Worm (Caenorhabditis elegans) whole organism, L3 larva: ENCODE measurements around the gene sri-70.

Experiments used
- ama-1 ChIP-seq: fragments of 150-350 bp; optimal IDR thresholded peaks from 2 replicates; lab custom pipeline; 2018
- ceh-9 ChIP-seq: sonication (generic microtip); optimal IDR thresholded peaks from 2 replicates; lab custom pipeline; 2018; ENCODE audit warnings: missing biosample characterization, missing genetic modification characterization
- egl-27 ChIP-seq: sonication (generic microtip); optimal IDR thresholded peaks from 4 replicates; lab custom pipeline; 2017; ENCODE audit warnings: missing biosample characterization, missing genetic modification reagents, missing genetic modification characterization
- elt-3 ChIP-seq, 3 experiments: fragments of 150-350 bp in 1 of 3; sonication (generic microtip) in 2 of 3; optimal IDR thresholded peaks; 2 replicates in 2 of 3; 4 replicates in 1 of 3; lab custom pipeline; 2014 to 2017; ENCODE audit warnings: missing biosample characterization in 3 of 3, missing genetic modification characterization in 3 of 3
- lin-39 ChIP-seq: fragments of 150-350 bp; optimal IDR thresholded peaks from 2 replicates; lab custom pipeline; 2018; ENCODE audit warnings: missing biosample characterization, missing genetic modification reagents, missing genetic modification characterization
- lsy-12 ChIP-seq: sonication (generic microtip); optimal IDR thresholded peaks from 2 replicates; lab custom pipeline; 2016; ENCODE audit warnings: mild to moderate bottlenecking, missing genetic modification characterization, missing compliant biosample characterization
- nhr-12 ChIP-seq: fragments of 150-350 bp; optimal IDR thresholded peaks from 2 replicates; lab custom pipeline; 2014; ENCODE audit warnings: missing biosample characterization, missing genetic modification characterization
- nhr-237 ChIP-seq: fragments of 150-350 bp; optimal IDR thresholded peaks from 2 replicates; lab custom pipeline; 2014; ENCODE audit warnings: missing biosample characterization, missing genetic modification characterization
- nhr-76 ChIP-seq: fragments of 150-350 bp; sonication (generic microtip); optimal IDR thresholded peaks from 5 replicates; lab custom pipeline; 2014; ENCODE audit warnings: missing biosample characterization, missing genetic modification characterization
- nhr-77 ChIP-seq: fragments of 150-350 bp; optimal IDR thresholded peaks from 2 replicates; lab custom pipeline; 2014; ENCODE audit warnings: missing biosample characterization, missing genetic modification characterization
- sea-2 ChIP-seq: fragments of 150-350 bp; sonication (generic microtip); optimal IDR thresholded peaks from 4 replicates; lab custom pipeline; 2014; ENCODE audit warnings: missing biosample characterization, missing genetic modification reagents, missing genetic modification characterization
- snpc-4 ChIP-seq: fragments of 150-350 bp; optimal IDR thresholded peaks from 2 replicates; lab custom pipeline; 2014; ENCODE audit warnings: missing biosample characterization, missing genetic modification characterization
- unc-62 ChIP-seq: fragments of 150-350 bp; sonication (generic microtip); optimal IDR thresholded peaks from 4 replicates; lab custom pipeline; 2014; ENCODE audit warnings: missing biosample characterization, missing genetic modification reagents, missing genetic modification characterization
- ztf-4 ChIP-seq: fragments of 150-350 bp; optimal IDR thresholded peaks from 2 replicates; lab custom pipeline; 2014; ENCODE audit warnings: missing biosample characterization, missing genetic modification characterization

- TF ChIP-seq snpc-4 (tag; lab: Kevin White, UChicago) (no peak), egl-27 (tag; lab: Kevin White, UChicago) (no peak), lsy-12 (tag; lab: Kevin White, UChicago) (no peak), ztf-4 (tag; lab: Kevin White, UChicago) (no peak), sea-2 (GFP tag; lab: Kevin White, UChicago) (no peak), elt-3 (tag; optimal IDR thresholded peaks at IDR 0.05; lab: Kevin White, UChicago) (no peak), lin-39 (no peak), ceh-9 (no peak), nhr-237 (no peak), unc-62 (no peak), nhr-76 (tag; lab: Kevin White, UChicago) (no peak), nhr-12 (tag; lab: Kevin White, UChicago) (no peak), nhr-77 (tag; lab: Kevin White, UChicago) (no peak), ama-1 (lab: Kevin White, UChicago) (no peak)
Observed at ce11 chrV:17344876-17345275, 42.0 kb downstream of the sri-70 start, which contains the start of the genes fbxa-188 and fbxa-189.
